Fruit fly (Drosophila melanogaster): ENCODE results near the gene CG9948.

CG9948 gene

dm6 chr3L:6964488-6965152, 8.8 kb downstream of the CG9948 start, which contains the start of gene sgl:
Gene sgl, minus strand, starts transcription at chr3L:6964758.
- TF ChIP-seq salr (GFP tag; optimal IDR thresholded peaks at IDR 0.05) (peak in 1 of 2 experiments; percentile 36), Eip93F (GFP tag; optimal IDR thresholded peaks at IDR 0.05) (no peak), CG4318 (GFP tag; optimal IDR thresholded peaks at IDR 0.05) (no peak), ss (GFP tag; optimal IDR thresholded peaks at IDR 0.05) (peak; percentile 71 to 76), CG1621 (tag; optimal IDR thresholded peaks at IDR 0.05) (peak; percentile 72), vri (GFP tag; optimal IDR thresholded peaks at IDR 0.05) (peak; percentile 62), CG31627 (GFP tag; optimal IDR thresholded peaks at IDR 0.05) (no peak), fkh (GFP tag; optimal IDR thresholded peaks at IDR 0.05) (no peak), CG6276 (GFP tag; optimal IDR thresholded peaks at IDR 0.05) (peak; percentile 74), Ets21C (GFP tag; optimal IDR thresholded peaks at IDR 0.05) (no peak), Gug (GFP tag; IDR thresholded peaks at IDR 0.05) (no peak; the same call in 1 of the 2 replicates), CG8632 (GFP tag; optimal IDR thresholded peaks at IDR 0.05) (no peak), CG6854 (GFP tag; optimal IDR thresholded peaks at IDR 0.05) (peak; percentile 48), dsx (GFP tag; optimal IDR thresholded peaks at IDR 0.05; ENCODE audit: poor library complexity, severe bottlenecking) (peak; percentile 43), dac (GFP tag; optimal IDR thresholded peaks at IDR 0.05) (no peak), net (GFP tag; optimal IDR thresholded peaks at IDR 0.05) (peak; percentile 4), CG15336 (GFP tag; IDR thresholded peaks at IDR 0.05) (peak; percentile 55; the same call in 1 of the 2 replicates), CG8319 (GFP tag; optimal IDR thresholded peaks at IDR 0.05) (no peak), CG16779 (tag; optimal IDR thresholded peaks at IDR 0.05) (peak; percentile 72), Eip75B (GFP tag; optimal IDR thresholded peaks at IDR 0.05) (peak; percentile 53), Lpt (GFP tag; optimal IDR thresholded peaks at IDR 0.05) (peak; percentile 62), Hr38 (GFP tag; optimal IDR thresholded peaks at IDR 0.05) (no peak), acj6 (GFP tag; optimal IDR thresholded peaks at IDR 0.05) (no peak), achi (GFP tag; optimal IDR thresholded peaks at IDR 0.05) (peak; percentile 28), cyc (GFP tag; optimal IDR thresholded peaks at IDR 0.05) (no peak), CG6163 (GFP tag; IDR thresholded peaks at IDR 0.05) (peak; percentile 87), Hr39 (GFP tag; optimal IDR thresholded peaks at IDR 0.05) (no peak), lz (GFP tag; optimal IDR thresholded peaks at IDR 0.05) (no peak), CG6792 (GFP tag; optimal IDR thresholded peaks at IDR 0.05) (no peak), CG6808 (GFP tag; optimal IDR thresholded peaks at IDR 0.05) (peak; percentile 34), CG34406 (GFP tag; optimal IDR thresholded peaks at IDR 0.05) (peak; percentile 31), Met (GFP tag; optimal IDR thresholded peaks at IDR 0.05) (peak; percentile 8), CG3919 (GFP tag; optimal IDR thresholded peaks at IDR 0.05) (peak; percentile 59), CG3032 (tag; optimal IDR thresholded peaks at IDR 0.05) (peak; percentile 42), svp (GFP tag) (peak; percentile 74), esn (GFP tag; optimal IDR thresholded peaks at IDR 0.05) (peak; percentile 51), CG32006 (GFP tag; optimal IDR thresholded peaks at IDR 0.05) (no peak), Sox15 (GFP tag; optimal IDR thresholded peaks at IDR 0.05) (no peak), fd85E (GFP tag; optimal IDR thresholded peaks at IDR 0.05) (no peak), CG10669 (GFP tag; optimal IDR thresholded peaks at IDR 0.05) (peak; percentile 27), CG8119 (GFP tag; IDR thresholded peaks at IDR 0.05) (peak; percentile 48; the same call in 2 of the 3 replicates), Smox (GFP tag; optimal IDR thresholded peaks at IDR 0.05) (no peak), topi (GFP tag; optimal IDR thresholded peaks at IDR 0.05) (peak; percentile 52), Blimp-1 (GFP tag; optimal IDR thresholded peaks at IDR 0.05) (no peak), CG10631 (GFP tag; optimal IDR thresholded peaks at IDR 0.05) (no peak), CG11762 (GFP tag; optimal IDR thresholded peaks at IDR 0.05; ENCODE audit: insufficient read depth) (no peak), spab (GFP tag; optimal IDR thresholded peaks at IDR 0.05) (peak; percentile 29), OdsH (GFP tag; optimal IDR thresholded peaks at IDR 0.05) (no peak), eg (GFP tag; IDR thresholded peaks at IDR 0.05) (peak; percentile 75), CG7368 (GFP tag; optimal IDR thresholded peaks at IDR 0.05) (no peak), fd59A (GFP tag; optimal IDR thresholded peaks at IDR 0.05) (no peak)

Measured in whole organism, prepupa.